Fruit fly (Drosophila melanogaster) Kc167 (cell line): ENCODE measurements around the gene CG3505.

ENCODE experiments used
- Myc ChIP-seq: fragments of >200 bp; optimal IDR thresholded peaks from 2 replicates; lab custom pipeline; 2017; ENCODE audit warnings: missing external identifiers
- h ChIP-seq: fragments of >200 bp; optimal IDR thresholded peaks from 3 replicates; lab custom pipeline; 2018; ENCODE audit warnings: missing external identifiers
- insv ChIP-seq: fragments of >200 bp; optimal IDR thresholded peaks from 3 replicates; lab custom pipeline; 2018; ENCODE audit warnings: missing external identifiers
- psq ChIP-seq: fragments of >200 bp; optimal IDR thresholded peaks from 2 replicates; lab custom pipeline; 2017; ENCODE audit warnings: missing external identifiers
- ttk ChIP-seq: sonication (Bioruptor generic); optimal IDR thresholded peaks from 2 replicates; lab custom pipeline; 2017; ENCODE audit warnings: missing external identifiers

DNA sequence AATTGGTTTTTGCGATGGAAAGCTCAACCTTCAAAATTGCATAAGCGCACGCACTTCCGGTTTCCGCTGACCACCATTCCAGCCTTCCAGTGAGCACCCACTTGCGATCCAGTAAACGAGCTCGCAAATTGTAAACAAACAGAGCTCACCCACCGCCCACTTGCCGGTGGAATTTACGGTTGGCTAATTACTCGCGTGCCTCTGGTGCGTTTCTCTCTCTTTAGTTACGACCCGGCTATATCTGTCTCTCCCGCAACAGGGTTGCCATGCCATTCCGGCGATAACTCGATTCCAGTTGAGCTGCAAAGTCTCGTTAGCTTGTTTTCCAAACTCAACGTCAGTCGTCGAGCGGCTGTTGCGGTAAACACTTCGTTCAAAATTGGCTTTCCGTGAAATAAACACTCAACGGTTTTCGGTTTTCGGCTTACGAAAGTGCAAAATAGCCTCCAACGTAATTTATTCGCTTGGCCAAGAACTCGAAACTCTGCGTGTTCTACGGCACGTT lies 27.1 kb upstream of the CG3505 start, which contains the start of gene Cad88C:
- TF ChIP-seq psq: no peak
- no peak for TF ChIP-seq ttk
- no peak for TF ChIP-seq h (lab: Kevin White, UChicago)
- TF ChIP-seq Myc (lab: Kevin White, UChicago): no peak
- no peak for TF ChIP-seq insv (lab: Kevin White, UChicago)
